Fruit fly (Drosophila melanogaster) whole organism, embryonic: ENCODE measurements around the gene Cyp313a1.

Experiments
- B-H2 ChIP-seq: fragments of 200-800 bp; sonication (Bioruptor generic); optimal IDR thresholded peaks from 2 replicates; lab custom pipeline; 2018; ENCODE audit warnings: missing biosample characterization, mild to moderate bottlenecking, missing genetic modification characterization
- CG10147 ChIP-seq: fragments of 200-800 bp; sonication (Bioruptor generic); optimal IDR thresholded peaks from 2 replicates; lab custom pipeline; 2019; ENCODE audit warnings: missing biosample characterization, mild to moderate bottlenecking, missing genetic modification characterization, moderate library complexity
- CG12299 ChIP-seq: fragments of 200-800 bp; sonication (Bioruptor generic); optimal IDR thresholded peaks from 2 replicates; lab custom pipeline; 2018; ENCODE audit warnings: missing biosample characterization, mild to moderate bottlenecking, missing genetic modification characterization
- CG12659 ChIP-seq: fragments of 200-800 bp; sonication (Bioruptor generic); optimal IDR thresholded peaks from 3 replicates; lab custom pipeline; 2017; ENCODE audit warnings: mild to moderate bottlenecking, missing biosample characterization, missing genetic modification reagents, missing genetic modification characterization
- CG12744 ChIP-seq: fragments of 200-800 bp; sonication (Bioruptor generic); optimal IDR thresholded peaks from 2 replicates; lab custom pipeline; 2016; ENCODE audit warnings: missing biosample characterization, missing genetic modification characterization
- CG13287 ChIP-seq: fragments of 200-800 bp; sonication (Bioruptor generic); IDR thresholded peaks from 2 replicates; pipeline ENCODE4 v1.3.6; 2022; ENCODE audit warnings: missing biosample characterization, missing genetic modification characterization; ENCODE audit not compliant: partially characterized antibody
- CG13775 ChIP-seq: fragments of 200-800 bp; sonication (Bioruptor generic); optimal IDR thresholded peaks from 3 replicates; lab custom pipeline; 2017; ENCODE audit warnings: missing biosample characterization, mild to moderate bottlenecking, missing genetic modification characterization
- CG14860 ChIP-seq: fragments of 200-800 bp; sonication (Bioruptor generic); IDR thresholded peaks from 3 replicates; pipeline ENCODE4 v1.3.6; 2022; ENCODE audit warnings: missing biosample characterization, missing genetic modification characterization; ENCODE audit not compliant: partially characterized antibody
- CG15011 ChIP-seq: fragments of 200-800 bp; sonication (Bioruptor generic); optimal IDR thresholded peaks from 3 replicates; lab custom pipeline; 2018; ENCODE audit warnings: missing biosample characterization, mild to moderate bottlenecking, missing genetic modification characterization
- CG15601 ChIP-seq: fragments of 200-800 bp; sonication (Bioruptor generic); optimal IDR thresholded peaks from 3 replicates; lab custom pipeline; 2019; ENCODE audit warnings: missing biosample characterization, mild to moderate bottlenecking, missing genetic modification characterization, moderate library complexity
- CG15696 ChIP-seq: fragments of 200-800 bp; sonication (Bioruptor generic); optimal IDR thresholded peaks from 2 replicates; lab custom pipeline; 2019; ENCODE audit warnings: missing biosample characterization, mild to moderate bottlenecking, missing genetic modification characterization, moderate library complexity
- CG1647 ChIP-seq: fragments of 200-800 bp; sonication (Bioruptor generic); optimal IDR thresholded peaks from 3 replicates; lab custom pipeline; 2016; ENCODE audit warnings: missing biosample characterization, missing genetic modification characterization
- CG17385 ChIP-seq: fragments of 200-800 bp; sonication (Bioruptor generic); optimal IDR thresholded peaks from 3 replicates; lab custom pipeline; 2018; ENCODE audit warnings: missing biosample characterization, mild to moderate bottlenecking, missing genetic modification characterization
- CG18764 ChIP-seq: fragments of 200-800 bp; sonication (Bioruptor generic); optimal IDR thresholded peaks from 3 replicates; lab custom pipeline; 2016; ENCODE audit warnings: missing biosample characterization, missing genetic modification characterization
- CG30431 ChIP-seq: fragments of 200-800 bp; sonication (Bioruptor generic); optimal IDR thresholded peaks from 2 replicates; lab custom pipeline; 2017; ENCODE audit warnings: missing biosample characterization, missing genetic modification characterization
- CG31365 ChIP-seq: fragments of 200-800 bp; sonication (Bioruptor generic); optimal IDR thresholded peaks from 2 replicates; lab custom pipeline; 2018; ENCODE audit warnings: missing biosample characterization, mild to moderate bottlenecking, missing genetic modification characterization
- CG6689 ChIP-seq: fragments of 200-800 bp; sonication (Bioruptor generic); IDR thresholded peaks from 2 replicates; pipeline ENCODE4 v1.3.6; 2022; ENCODE audit warnings: missing biosample characterization, missing genetic modification characterization
- CG7987 ChIP-seq: fragments of 200-800 bp; sonication (Bioruptor generic); optimal IDR thresholded peaks from 2 replicates; lab custom pipeline; 2018; ENCODE audit warnings: missing biosample characterization, mild to moderate bottlenecking, missing genetic modification characterization, moderate library complexity
- CG8924 ChIP-seq: fragments of 200-800 bp; optimal IDR thresholded peaks from 3 replicates; lab custom pipeline; 2019; ENCODE audit warnings: missing biosample characterization, mild to moderate bottlenecking, missing genetic modification characterization, moderate library complexity
- CG9876 ChIP-seq: fragments of 200-800 bp; sonication (Bioruptor generic); optimal IDR thresholded peaks from 2 replicates; lab custom pipeline; 2016; ENCODE audit warnings: missing biosample characterization, missing genetic modification characterization
- CG9932 ChIP-seq: fragments of 200-800 bp; sonication (Bioruptor generic); IDR thresholded peaks from 2 replicates; pipeline ENCODE4 v1.3.6; 2022; ENCODE audit warnings: missing biosample characterization, missing genetic modification characterization
- Dip3 ChIP-seq: fragments of 200-800 bp; sonication (Bioruptor generic); optimal IDR thresholded peaks from 3 replicates; lab custom pipeline; 2016; ENCODE audit warnings: missing biosample characterization, missing genetic modification characterization
- HHEX ChIP-seq: fragments of 200-800 bp; sonication (Bioruptor generic); optimal IDR thresholded peaks from 3 replicates; lab custom pipeline; 2017; ENCODE audit warnings: missing biosample characterization, mild to moderate bottlenecking, missing genetic modification characterization, missing genetic modification reagents
- Hmx ChIP-seq: fragments of 200-800 bp; sonication (Bioruptor generic); optimal IDR thresholded peaks from 2 replicates; lab custom pipeline; 2016; ENCODE audit warnings: missing biosample characterization, missing genetic modification characterization
- Hsf ChIP-seq: fragments of 200-800 bp; sonication (Bioruptor generic); optimal IDR thresholded peaks from 3 replicates; lab custom pipeline; 2016; ENCODE audit warnings: missing biosample characterization, missing genetic modification characterization
- MBD-R2 ChIP-seq: fragments of 200-800 bp; sonication (Bioruptor generic); IDR thresholded peaks from 2 replicates; pipeline ENCODE4 v1.3.6; 2022; ENCODE audit warnings: missing biosample characterization, missing genetic modification characterization
- NC2β ChIP-seq: fragments of 200-800 bp; sonication (Bioruptor generic); optimal IDR thresholded peaks from 2 replicates; lab custom pipeline; 2016; ENCODE audit warnings: missing biosample characterization, missing genetic modification characterization
- Tbp ChIP-seq: fragments of >200 bp; optimal IDR thresholded peaks from 2 replicates; lab custom pipeline; 2018; ENCODE audit warnings: missing biosample characterization, missing genetic modification characterization
- Xbp1 ChIP-seq: fragments of 200-800 bp; sonication (Bioruptor generic); optimal IDR thresholded peaks from 3 replicates; lab custom pipeline; 2016; ENCODE audit warnings: missing biosample characterization, mild to moderate bottlenecking, missing genetic modification characterization
- YL-1 ChIP-seq: fragments of 200-800 bp; sonication (Bioruptor generic); optimal IDR thresholded peaks from 3 replicates; lab custom pipeline; 2017; ENCODE audit warnings: missing biosample characterization, mild to moderate bottlenecking, missing genetic modification characterization
- ara ChIP-seq: fragments of 200-800 bp; sonication (Bioruptor generic); IDR thresholded peaks from 2 replicates; pipeline ENCODE4 v1.3.6; 2022; ENCODE audit warnings: missing biosample characterization, missing genetic modification characterization
- bcd ChIP-seq: fragments of 200-800 bp; sonication (Bioruptor generic); optimal IDR thresholded peaks from 2 replicates; lab custom pipeline; 2017; ENCODE audit warnings: missing biosample characterization, mild to moderate bottlenecking, missing genetic modification characterization
- cato ChIP-seq: fragments of 200-800 bp; sonication (Bioruptor generic); optimal IDR thresholded peaks from 2 replicates; lab custom pipeline; 2016; ENCODE audit warnings: missing biosample characterization, missing genetic modification characterization, borderline replicate concordance
- caup ChIP-seq: fragments of 200-800 bp; sonication (Bioruptor generic); optimal IDR thresholded peaks from 3 replicates; lab custom pipeline; 2017; ENCODE audit warnings: missing biosample characterization, mild to moderate bottlenecking, missing genetic modification characterization, moderate library complexity; ENCODE audit not compliant: severe bottlenecking
- chm ChIP-seq: fragments of 200-800 bp; sonication (Bioruptor generic); IDR thresholded peaks from 2 replicates; pipeline ENCODE4 v1.3.6; 2022; ENCODE audit warnings: missing biosample characterization, missing genetic modification characterization
- da ChIP-seq: fragments of 200-800 bp; sonication (Bioruptor generic); optimal IDR thresholded peaks from 2 replicates; lab custom pipeline; 2016; ENCODE audit warnings: missing biosample characterization, missing genetic modification characterization
- disco-r ChIP-seq: fragments of 200-800 bp; sonication (Bioruptor generic); optimal IDR thresholded peaks from 2 replicates; lab custom pipeline; 2016; ENCODE audit warnings: missing biosample characterization, missing genetic modification characterization
- emc ChIP-seq: fragments of 200-800 bp; sonication (Bioruptor generic); optimal IDR thresholded peaks from 2 replicates; lab custom pipeline; 2016; ENCODE audit warnings: missing biosample characterization, missing genetic modification characterization
- en ChIP-seq: fragments of 200-800 bp; sonication (Bioruptor generic); optimal IDR thresholded peaks from 2 replicates; lab custom pipeline; 2016; ENCODE audit warnings: missing biosample characterization, missing genetic modification characterization
- fd64A ChIP-seq: fragments of 200-800 bp; sonication (Bioruptor generic); optimal IDR thresholded peaks from 3 replicates; lab custom pipeline; 2018; ENCODE audit warnings: missing biosample characterization, mild to moderate bottlenecking, missing genetic modification characterization
- h ChIP-seq: fragments of >200 bp; optimal IDR thresholded peaks from 2 replicates; lab custom pipeline; 2017
- hth ChIP-seq: fragments of >200 bp; optimal IDR thresholded peaks from 2 replicates; lab custom pipeline; 2017; ENCODE audit warnings: inconsistent platforms
- jigr1 ChIP-seq: fragments of 200-800 bp; sonication (Bioruptor generic); IDR thresholded peaks from 3 replicates; pipeline ENCODE4 v1.3.6; 2022; ENCODE audit warnings: missing biosample characterization, missing genetic modification characterization
- kni ChIP-seq: fragments of 200-800 bp; sonication (Bioruptor generic); optimal IDR thresholded peaks from 3 replicates; lab custom pipeline; 2017; ENCODE audit warnings: mild to moderate bottlenecking, missing biosample characterization, missing genetic modification reagents, missing genetic modification characterization
- lab ChIP-seq: fragments of 200-800 bp; sonication (Bioruptor generic); optimal IDR thresholded peaks from 3 replicates; lab custom pipeline; 2017; ENCODE audit warnings: missing biosample characterization, missing genetic modification characterization, mild to moderate bottlenecking, moderate library complexity, missing genetic modification reagents
- nom ChIP-seq: fragments of 200-800 bp; sonication (Bioruptor generic); optimal IDR thresholded peaks from 2 replicates; lab custom pipeline; 2017; ENCODE audit warnings: missing biosample characterization, missing genetic modification characterization, mild to moderate bottlenecking, moderate library complexity, missing genetic modification reagents
- psq ChIP-seq: fragments of 200-800 bp; sonication (Bioruptor generic); optimal IDR thresholded peaks from 2 replicates; lab custom pipeline; 2017; ENCODE audit warnings: missing biosample characterization, missing genetic modification characterization
- row ChIP-seq: fragments of 200-800 bp; sonication (Bioruptor generic); IDR thresholded peaks from 3 replicates; pipeline ENCODE4 v1.3.6; 2022; ENCODE audit warnings: missing biosample characterization, missing genetic modification characterization
- stc ChIP-seq: fragments of 200-800 bp; sonication (Bioruptor generic); IDR thresholded peaks from 2 replicates; pipeline ENCODE4 v1.3.6; 2022; ENCODE audit warnings: missing biosample characterization, missing genetic modification characterization
- vfl ChIP-seq: fragments of 200-800 bp; sonication (Bioruptor generic); optimal IDR thresholded peaks from 2 replicates; lab custom pipeline; 2016; ENCODE audit warnings: missing biosample characterization, missing genetic modification characterization

Gene Cyp313a1

DNA sequence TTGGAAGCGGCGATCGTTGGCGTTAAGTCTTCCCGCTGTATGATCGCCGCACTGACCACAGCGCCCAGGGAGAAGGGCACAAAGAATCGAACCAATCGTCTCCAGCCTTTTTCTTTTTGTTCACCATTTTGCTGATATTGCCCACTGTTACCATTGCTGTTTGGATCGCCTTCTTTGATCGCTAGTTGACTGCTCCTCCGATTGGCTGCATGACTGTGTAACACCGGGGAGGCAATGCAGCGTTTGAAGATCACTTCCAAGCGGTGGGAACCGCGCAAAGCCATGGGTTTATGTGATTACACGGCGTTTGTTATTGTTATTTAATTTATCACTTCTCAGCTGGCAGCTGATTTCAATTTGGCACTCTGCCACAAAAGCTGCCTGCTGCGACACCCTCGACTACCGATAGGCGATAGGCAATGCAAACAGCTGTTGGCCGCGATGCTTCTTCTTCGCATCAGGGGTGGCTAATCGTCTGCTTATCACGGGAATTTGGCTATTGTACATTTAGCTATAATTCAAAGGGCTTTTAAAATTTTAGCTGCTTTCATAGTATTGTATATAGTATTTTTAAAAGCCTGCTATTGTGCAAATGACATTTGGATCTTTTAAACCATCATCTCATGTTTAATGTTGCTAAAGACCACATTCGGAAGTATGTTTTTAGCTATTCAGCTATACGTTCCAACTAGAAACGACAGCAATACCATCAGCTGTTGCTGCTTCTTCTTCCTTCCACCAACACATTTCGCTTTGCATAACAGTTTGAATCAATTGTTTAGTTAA lies 9.5 kb upstream of the Cyp313a1 start, which contains the start of the genes HtrA2 and mRpL11 (continued):
- peak; percentile 84 for TF ChIP-seq CG9932 (GFP tag; lab: Robert Waterston, UW)
- peak; percentile 94 for TF ChIP-seq row (GFP tag; lab: Robert Waterston, UW)
- no peak for TF ChIP-seq CG6689 (GFP tag; lab: Robert Waterston, UW)
- TF ChIP-seq caup (GFP tag; lab: Kevin White, UChicago) = peak; percentile 39
- TF ChIP-seq emc (GFP tag; lab: Kevin White, UChicago) = no peak
- peak; percentile 80 for TF ChIP-seq CG12659 (GFP tag; lab: Kevin White, UChicago)
- TF ChIP-seq MBD-R2 (GFP tag; lab: Robert Waterston, UW) = peak; percentile 99
- peak; percentile 60 for TF ChIP-seq vfl (GFP tag; lab: Kevin White, UChicago)
- TF ChIP-seq CG18764 (GFP tag; lab: Kevin White, UChicago) = no peak
- TF ChIP-seq CG17385 (GFP tag; lab: Kevin White, UChicago) = peak; percentile 100
- peak; percentile 41 for TF ChIP-seq CG7987 (GFP tag; lab: Kevin White, UChicago)
- no peak for TF ChIP-seq CG15011 (GFP tag; lab: Kevin White, UChicago)
- no peak for TF ChIP-seq da
- TF ChIP-seq psq (GFP tag; lab: Kevin White, UChicago) = peak; percentile 38
- TF ChIP-seq ara = no peak
- no peak for TF ChIP-seq en (GFP tag; lab: Kevin White, UChicago)
- peak; percentile 55 for TF ChIP-seq CG1647 (GFP tag; lab: Kevin White, UChicago)
- 0 out of 3 replicates have a peak, but pooled peaks have one; percentile 27 for TF ChIP-seq CG14860
- TF ChIP-seq CG8924 (tag; lab: Kevin White, UChicago) = peak; percentile 62
- TF ChIP-seq CG13775 (GFP tag; lab: Kevin White, UChicago) = peak; percentile 62
- no peak for TF ChIP-seq fd64A (GFP tag; lab: Kevin White, UChicago)
- TF ChIP-seq CG12299 (tag; lab: Kevin White, UChicago) = no peak
- peak; percentile 64 for TF ChIP-seq YL-1 (GFP tag; lab: Kevin White, UChicago)
- no peak for TF ChIP-seq hth (lab: Kevin White, UChicago)
- TF ChIP-seq stc (GFP tag; lab: Robert Waterston, UW) = no peak
- TF ChIP-seq jigr1 = no peak
- peak; percentile 63 for TF ChIP-seq lab
- TF ChIP-seq CG15601 (tag; lab: Kevin White, UChicago) = peak; percentile 93
- TF ChIP-seq disco-r = peak; percentile 40
- no peak for TF ChIP-seq CG31365 (tag; lab: Kevin White, UChicago)
- peak; percentile 64 for TF ChIP-seq Xbp1
- TF ChIP-seq Hsf (GFP tag; lab: Kevin White, UChicago) = peak; percentile 73
- peak; percentile 57 for TF ChIP-seq CG13287 (GFP tag; lab: Robert Waterston, UW)
- TF ChIP-seq Dip3 (GFP tag; lab: Kevin White, UChicago) = peak; percentile 41
- TF ChIP-seq chm (GFP tag; lab: Robert Waterston, UW) = no peak
- no peak for TF ChIP-seq Hmx (GFP tag; lab: Kevin White, UChicago)
- no peak for TF ChIP-seq nom (GFP tag; lab: Kevin White, UChicago)
- no peak for TF ChIP-seq h (lab: Kevin White, UChicago)
- no peak for TF ChIP-seq CG30431
- TF ChIP-seq cato (GFP tag; lab: Kevin White, UChicago) = no peak
- no peak for TF ChIP-seq CG9876 (GFP tag; lab: Kevin White, UChicago)
- peak; percentile 84 for TF ChIP-seq Tbp (GFP tag; lab: Kevin White, UChicago)
- TF ChIP-seq bcd = peak; percentile 59
- TF ChIP-seq B-H2 (GFP tag; lab: Kevin White, UChicago) = peak; percentile 71
- TF ChIP-seq CG12744 (GFP tag; lab: Kevin White, UChicago) = peak; percentile 55
- no peak for TF ChIP-seq kni
- TF ChIP-seq CG10147 (GFP tag; lab: Kevin White, UChicago) = peak; percentile 30
- TF ChIP-seq HHEX (GFP tag; lab: Kevin White, UChicago) = no peak
- peak; percentile 32 for TF ChIP-seq NC2β (GFP tag; lab: Kevin White, UChicago)
- TF ChIP-seq CG15696 (tag; lab: Kevin White, UChicago) = peak; percentile 52
